Fruit fly (Drosophila melanogaster) whole organism, prepupa: ENCODE measurements around the gene CG17329.
A peak's percentile ranks its signal among the peaks of the same experiment; 100 is the strongest.

Source experiments
- CG10631 ChIP-seq: fragments of 200-800 bp; sonication (Bioruptor generic); optimal IDR thresholded peaks from 2 replicates; lab custom pipeline; 2016; ENCODE audit warnings: missing biosample characterization, missing genetic modification characterization
- CG11294 ChIP-seq: fragments of 200-800 bp; sonication (Bioruptor generic); IDR thresholded peaks from 2 replicates; pipeline ENCODE4 v1.3.6; 2022; ENCODE audit warnings: missing biosample characterization, missing genetic modification characterization
- CG11762 ChIP-seq: fragments of 200-800 bp; sonication (Bioruptor generic); optimal IDR thresholded peaks from 3 replicates; lab custom pipeline; 2016; ENCODE audit warnings: missing biosample characterization, missing genetic modification characterization; ENCODE audit not compliant: insufficient read depth
- CG11902 ChIP-seq: fragments of 200-800 bp; sonication (Bioruptor generic); optimal IDR thresholded peaks from 3 replicates; lab custom pipeline; 2016; ENCODE audit warnings: missing biosample characterization, missing genetic modification characterization
- CG15336 ChIP-seq: fragments of 200-800 bp; sonication (Bioruptor generic); IDR thresholded peaks from 2 replicates; pipeline ENCODE4 v1.3.6; 2022; ENCODE audit warnings: missing biosample characterization, missing genetic modification characterization
- CG1621 ChIP-seq: fragments of 200-800 bp; sonication (Bioruptor generic); optimal IDR thresholded peaks from 3 replicates; lab custom pipeline; 2018; ENCODE audit warnings: missing biosample characterization, mild to moderate bottlenecking, missing genetic modification characterization
- CG31627 ChIP-seq: fragments of 200-800 bp; sonication (Bioruptor generic); optimal IDR thresholded peaks from 3 replicates; lab custom pipeline; 2016; ENCODE audit warnings: missing biosample characterization, missing genetic modification characterization
- CG32006 ChIP-seq: fragments of 200-800 bp; sonication (Bioruptor generic); optimal IDR thresholded peaks from 3 replicates; lab custom pipeline; 2017; ENCODE audit warnings: missing biosample characterization, mild to moderate bottlenecking, missing genetic modification characterization
- CG34406 ChIP-seq: fragments of 200-800 bp; sonication (Bioruptor generic); optimal IDR thresholded peaks from 3 replicates; lab custom pipeline; 2016; ENCODE audit warnings: missing biosample characterization, missing genetic modification characterization
- CG4318 ChIP-seq: fragments of 200-800 bp; sonication (Bioruptor generic); optimal IDR thresholded peaks from 3 replicates; lab custom pipeline; 2017; ENCODE audit warnings: missing biosample characterization, mild to moderate bottlenecking, missing genetic modification characterization
- CG6163 ChIP-seq: fragments of 200-800 bp; sonication (Bioruptor generic); IDR thresholded peaks from 3 replicates; pipeline ENCODE4 v1.3.6; 2022; ENCODE audit warnings: missing biosample characterization, missing genetic modification characterization
- CG6276 ChIP-seq: fragments of 200-800 bp; sonication (Bioruptor generic); optimal IDR thresholded peaks from 2 replicates; lab custom pipeline; 2017; ENCODE audit warnings: missing biosample characterization, mild to moderate bottlenecking, missing genetic modification characterization
- CG6792 ChIP-seq: fragments of 200-800 bp; sonication (Bioruptor generic); optimal IDR thresholded peaks from 3 replicates; lab custom pipeline; 2016; ENCODE audit warnings: missing biosample characterization, missing genetic modification characterization
- CG6854 ChIP-seq: fragments of 200-800 bp; sonication (Bioruptor generic); optimal IDR thresholded peaks from 2 replicates; lab custom pipeline; 2017; ENCODE audit warnings: missing biosample characterization, mild to moderate bottlenecking, missing genetic modification characterization
- CG7368 ChIP-seq: fragments of 200-800 bp; sonication (Bioruptor generic); optimal IDR thresholded peaks from 3 replicates; lab custom pipeline; 2016; ENCODE audit warnings: missing biosample characterization, missing genetic modification characterization
- CG9139 ChIP-seq: fragments of 200-800 bp; sonication (Bioruptor generic); optimal IDR thresholded peaks from 3 replicates; lab custom pipeline; 2017; ENCODE audit warnings: missing biosample characterization, mild to moderate bottlenecking, missing genetic modification characterization
- Eip78C ChIP-seq: fragments of 200-800 bp; sonication (Bioruptor generic); peaks from one replicate; lab custom pipeline; 2016; ENCODE audit warnings: missing biosample characterization, missing genetic modification characterization
- Gug ChIP-seq: fragments of 200-800 bp; sonication (Bioruptor generic); IDR thresholded peaks from 2 replicates; pipeline ENCODE4 v1.3.6; 2022; ENCODE audit warnings: missing biosample characterization, missing genetic modification characterization
- Hr38 ChIP-seq: sonication (Bioruptor generic); optimal IDR thresholded peaks from 2 replicates; lab custom pipeline; 2016; ENCODE audit warnings: missing biosample characterization, missing genetic modification characterization
- Hr4 ChIP-seq: fragments of 200-800 bp; sonication (Bioruptor generic); optimal IDR thresholded peaks from 3 replicates; lab custom pipeline; 2016; ENCODE audit warnings: missing biosample characterization, missing genetic modification characterization
- Met ChIP-seq: fragments of 200-800 bp; sonication (Bioruptor generic); optimal IDR thresholded peaks from 3 replicates; lab custom pipeline; 2016; ENCODE audit warnings: missing biosample characterization, missing genetic modification characterization
- OdsH ChIP-seq: fragments of 200-800 bp; sonication (Bioruptor generic); optimal IDR thresholded peaks from 3 replicates; lab custom pipeline; 2016; ENCODE audit warnings: missing biosample characterization, missing genetic modification characterization
- Sox102F ChIP-seq: fragments of 200-800 bp; sonication (Bioruptor generic); optimal IDR thresholded peaks from 2 replicates; lab custom pipeline; 2016; ENCODE audit warnings: missing biosample characterization, mild to moderate bottlenecking, missing genetic modification characterization
- Sox14 ChIP-seq: fragments of 200-800 bp; sonication (Bioruptor generic); optimal IDR thresholded peaks from 3 replicates; lab custom pipeline; 2016; ENCODE audit warnings: missing biosample characterization, missing genetic modification characterization
- Sox15 ChIP-seq: fragments of 200-800 bp; sonication (Bioruptor generic); optimal IDR thresholded peaks from 3 replicates; lab custom pipeline; 2016; ENCODE audit warnings: missing biosample characterization, missing genetic modification characterization
- achi ChIP-seq: fragments of 200-800 bp; sonication (Bioruptor generic); optimal IDR thresholded peaks from 3 replicates; lab custom pipeline; 2016; ENCODE audit warnings: missing biosample characterization, missing genetic modification characterization
- acj6 ChIP-seq: fragments of 200-800 bp; sonication (Bioruptor generic); optimal IDR thresholded peaks from 3 replicates; lab custom pipeline; 2016; ENCODE audit warnings: missing biosample characterization, missing genetic modification characterization
- cyc ChIP-seq: fragments of 200-800 bp; sonication (Bioruptor generic); optimal IDR thresholded peaks from 3 replicates; lab custom pipeline; 2016; ENCODE audit warnings: missing biosample characterization, missing genetic modification characterization
- dac ChIP-seq: fragments of 200-800 bp; sonication (Bioruptor generic); optimal IDR thresholded peaks from 2 replicates; lab custom pipeline; 2017; ENCODE audit warnings: missing biosample characterization, mild to moderate bottlenecking, missing genetic modification characterization
- eg ChIP-seq: fragments of 200-800 bp; sonication (Bioruptor generic); IDR thresholded peaks from 3 replicates; pipeline ENCODE4 v1.3.6; 2022; ENCODE audit warnings: missing biosample characterization, missing genetic modification characterization
- esn ChIP-seq: fragments of 200-800 bp; sonication (Bioruptor generic); optimal IDR thresholded peaks from 2 replicates; lab custom pipeline; 2016; ENCODE audit warnings: missing biosample characterization, mild to moderate bottlenecking, missing genetic modification characterization, moderate library complexity
- fd59A ChIP-seq: fragments of 200-800 bp; sonication (Bioruptor generic); optimal IDR thresholded peaks from 2 replicates; lab custom pipeline; 2017; ENCODE audit warnings: missing biosample characterization, mild to moderate bottlenecking, missing genetic modification characterization, missing genetic modification reagents
- fd85E ChIP-seq: fragments of 200-800 bp; sonication (Bioruptor generic); optimal IDR thresholded peaks from 3 replicates; lab custom pipeline; 2016; ENCODE audit warnings: missing biosample characterization, missing genetic modification characterization
- fkh ChIP-seq: fragments of 200-800 bp; sonication (Bioruptor generic); optimal IDR thresholded peaks from 3 replicates; lab custom pipeline; 2017; ENCODE audit warnings: missing biosample characterization, mild to moderate bottlenecking, missing genetic modification characterization, moderate library complexity
- lz ChIP-seq: fragments of 200-800 bp; sonication (Bioruptor generic); optimal IDR thresholded peaks from 3 replicates; lab custom pipeline; 2016; ENCODE audit warnings: missing biosample characterization, missing genetic modification characterization
- net ChIP-seq: fragments of 200-800 bp; sonication (Bioruptor generic); optimal IDR thresholded peaks from 3 replicates; lab custom pipeline; 2016; ENCODE audit warnings: missing biosample characterization, missing genetic modification characterization
- pdm3 ChIP-seq: fragments of 200-800 bp; sonication (Bioruptor generic); optimal IDR thresholded peaks from 3 replicates; lab custom pipeline; 2016; ENCODE audit warnings: missing biosample characterization, missing genetic modification characterization
- spab ChIP-seq: fragments of 200-800 bp; sonication (Bioruptor generic); optimal IDR thresholded peaks from 2 replicates; lab custom pipeline; 2017; ENCODE audit warnings: missing biosample characterization, mild to moderate bottlenecking, missing genetic modification characterization, missing genetic modification reagents
- ss ChIP-seq, 2 experiments: fragments of 200-800 bp; sonication (Bioruptor generic); optimal IDR thresholded peaks; 2 replicates in 1 of 2; 3 replicates in 1 of 2; lab custom pipeline; 2017 to 2018; ENCODE audit warnings: mild to moderate bottlenecking in 2 of 2, missing biosample characterization in 2 of 2, missing genetic modification characterization in 2 of 2, moderate library complexity in 1 of 2
- svp ChIP-seq: fragments of 200-800 bp; sonication (Bioruptor generic); peaks from one replicate; lab custom pipeline; 2016; ENCODE audit warnings: missing biosample characterization, missing genetic modification characterization
- topi ChIP-seq: fragments of 200-800 bp; sonication (Bioruptor generic); optimal IDR thresholded peaks from 3 replicates; lab custom pipeline; 2016; ENCODE audit warnings: missing biosample characterization, missing genetic modification characterization
- vri ChIP-seq: fragments of 200-800 bp; sonication (Bioruptor generic); optimal IDR thresholded peaks from 3 replicates; lab custom pipeline; 2016; ENCODE audit warnings: missing biosample characterization, mild to moderate bottlenecking, missing genetic modification characterization

CG17329 gene

DNA sequence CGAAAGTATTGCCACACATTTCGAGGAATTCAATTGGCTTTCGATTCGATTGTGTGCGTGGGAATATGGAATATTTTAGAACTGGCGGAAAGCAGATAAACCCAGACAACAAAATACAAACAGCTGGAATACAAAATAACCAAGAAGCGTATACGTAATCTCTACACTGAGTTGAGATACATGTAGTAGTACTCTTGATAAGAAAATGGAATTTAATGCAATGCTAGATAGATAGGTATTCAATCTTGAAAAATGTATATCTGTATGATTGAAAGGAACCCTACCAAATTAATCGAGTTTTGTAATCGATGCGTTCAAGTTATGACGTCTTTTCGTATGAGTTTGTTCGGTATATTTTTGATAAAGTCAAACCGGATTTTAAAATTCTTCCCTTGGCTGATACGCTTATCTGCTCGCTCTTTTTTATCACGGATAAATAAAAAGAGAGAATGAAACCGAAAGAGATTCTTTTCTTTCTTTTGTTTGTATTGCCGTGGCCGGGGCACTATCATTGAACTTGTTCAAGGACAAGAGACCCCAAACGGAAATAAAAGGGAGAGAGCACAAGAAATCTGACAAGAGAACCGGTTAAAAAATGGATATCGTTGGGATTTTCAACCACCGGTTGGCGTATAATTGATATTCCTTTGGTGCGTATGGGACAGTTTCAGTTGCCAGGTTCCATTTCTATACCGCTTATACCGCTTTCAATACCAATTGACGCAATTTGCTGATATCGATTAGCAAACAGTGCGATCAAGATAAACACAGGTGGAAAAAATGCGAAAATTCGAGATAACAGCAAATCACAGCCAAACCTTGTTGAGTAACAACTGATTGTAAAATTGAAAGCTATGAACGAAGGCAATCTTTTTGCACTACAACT lies 35.6 kb upstream of the CG17329 start (continued):
- TF ChIP-seq topi (GFP tag; lab: Kevin White, UChicago) = no peak
- no peak for TF ChIP-seq Sox15 (GFP tag; lab: Kevin White, UChicago)
- no peak for TF ChIP-seq Hr38 (GFP tag; lab: Kevin White, UChicago)
- no peak for TF ChIP-seq svp
- peak; percentile 46 to 69 for TF ChIP-seq ss (GFP tag; optimal IDR thresholded peaks at IDR 0.05; lab: Kevin White, UChicago)
- TF ChIP-seq net (GFP tag; lab: Kevin White, UChicago) = no peak
- peak; percentile 73 for TF ChIP-seq Eip78C (GFP tag; lab: Kevin White, UChicago)
- TF ChIP-seq cyc (GFP tag; lab: Kevin White, UChicago) = no peak
- peak; percentile 3 for TF ChIP-seq Sox102F (GFP tag; lab: Kevin White, UChicago)
- TF ChIP-seq CG11294 = no peak
- no peak for TF ChIP-seq Hr4 (GFP tag; lab: Kevin White, UChicago)
- no peak for TF ChIP-seq achi (GFP tag; lab: Kevin White, UChicago)
- no peak for TF ChIP-seq CG32006
- no peak for TF ChIP-seq CG6163 (GFP tag; lab: Robert Waterston, UW)
- TF ChIP-seq CG6854 (GFP tag; lab: Kevin White, UChicago) = peak; percentile 51
- no peak for TF ChIP-seq fd85E (GFP tag; lab: Kevin White, UChicago)
- TF ChIP-seq CG15336 (GFP tag; lab: Robert Waterston, UW) = no peak
- peak; percentile 35 for TF ChIP-seq CG9139 (GFP tag; lab: Kevin White, UChicago)
- no peak for TF ChIP-seq Met
- no peak for TF ChIP-seq eg
- TF ChIP-seq CG10631 (GFP tag; lab: Kevin White, UChicago) = no peak
- no peak for TF ChIP-seq CG6792

DNA sequence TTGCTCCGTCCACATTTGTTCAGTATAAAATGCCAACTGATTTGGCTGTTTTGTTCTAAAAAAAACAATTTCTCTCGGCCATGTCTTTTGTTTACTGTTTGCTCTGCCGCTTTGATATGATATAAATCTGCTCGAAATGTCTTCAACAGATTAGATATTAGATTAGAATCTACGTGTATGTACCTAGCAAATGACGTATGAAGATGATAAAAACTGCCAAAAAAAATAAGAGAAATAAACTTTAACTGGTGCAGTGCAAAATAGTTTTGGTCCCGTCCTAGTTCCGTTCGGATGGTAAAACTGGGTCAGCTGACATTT lies 35.0 kb upstream of the CG17329 start:
- TF ChIP-seq CG6276 (GFP tag; lab: Kevin White, UChicago) = no peak
- no peak for TF ChIP-seq CG11902 (GFP tag; lab: Kevin White, UChicago)
- TF ChIP-seq fkh (GFP tag; lab: Kevin White, UChicago) = peak; percentile 32

DNA sequence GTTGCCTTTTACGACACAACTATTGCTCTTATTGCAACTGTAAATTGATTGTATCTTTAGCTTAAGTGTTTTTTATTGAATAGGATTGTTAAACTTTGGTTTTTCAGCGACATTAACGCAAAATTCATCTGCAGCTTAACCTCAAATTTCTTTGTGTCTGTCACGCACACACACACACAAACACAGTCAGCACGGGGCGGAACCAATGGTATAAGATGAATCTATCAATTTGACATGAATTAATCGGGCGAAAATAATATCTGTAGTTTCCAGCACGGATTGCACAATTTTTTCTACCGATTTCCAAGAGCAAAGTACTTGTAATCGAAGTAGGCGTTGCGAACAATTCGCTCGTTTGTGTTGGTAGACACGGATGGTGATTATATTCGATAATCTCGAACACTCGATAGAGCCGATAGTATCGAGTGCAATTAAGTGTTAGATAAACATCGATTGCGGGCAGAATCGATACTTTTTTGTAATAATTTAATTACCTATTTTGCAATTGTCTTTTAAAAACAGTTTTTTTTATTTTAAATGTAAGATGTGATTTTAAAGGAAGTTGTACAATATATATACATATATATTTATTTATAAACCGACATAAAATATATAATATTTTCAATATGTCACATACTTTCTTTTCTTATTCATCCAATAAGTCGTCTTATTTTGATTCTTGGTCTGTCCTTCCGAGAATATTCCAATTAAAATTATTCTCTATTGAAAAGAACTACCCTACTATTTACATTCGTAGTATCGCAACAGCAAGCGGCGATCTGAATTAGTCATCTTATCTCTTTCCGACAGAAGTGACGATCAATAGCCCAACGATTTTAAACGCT lies 33.6 kb upstream of the CG17329 start, which contains the start of the genes PRL-1 and EndoGI:
Gene PRL-1, minus strand, starts transcription at position 380 of the 845 bp plus-strand sequence.
Gene EndoGI, plus strand, starts transcription at position 462 of the 845 bp plus-strand sequence.
- TF ChIP-seq achi (GFP tag; lab: Kevin White, UChicago) (peak; percentile 72), CG7368 (GFP tag; lab: Kevin White, UChicago) (peak; percentile 65), dac (GFP tag; lab: Kevin White, UChicago) (no peak), Sox102F (GFP tag; lab: Kevin White, UChicago) (no peak), fd85E (GFP tag; lab: Kevin White, UChicago) (no peak), CG31627 (peak; percentile 28), fd59A (GFP tag; lab: Kevin White, UChicago) (no peak), esn (GFP tag; lab: Kevin White, UChicago) (peak; percentile 67), OdsH (GFP tag; lab: Kevin White, UChicago) (peak; percentile 72), cyc (GFP tag; lab: Kevin White, UChicago) (peak; percentile 49), topi (GFP tag; lab: Kevin White, UChicago) (peak; percentile 41), fkh (GFP tag; lab: Kevin White, UChicago) (peak; percentile 58), CG6792 (peak; percentile 74), CG9139 (GFP tag; lab: Kevin White, UChicago) (peak; percentile 68), Met (no peak), lz (GFP tag; lab: Kevin White, UChicago) (peak; percentile 34), pdm3 (GFP tag; lab: Kevin White, UChicago) (no peak), net (GFP tag; lab: Kevin White, UChicago) (peak; percentile 79), CG1621 (tag; lab: Kevin White, UChicago) (peak; percentile 2), Eip78C (GFP tag; lab: Kevin White, UChicago) (peak; percentile 85), Gug (GFP tag; lab: Robert Waterston, UW) (no peak; the same call in 1 of the 2 replicates), CG11762 (GFP tag; lab: Kevin White, UChicago) (peak; percentile 37), CG32006 (peak; percentile 68), spab (no peak), Sox14 (GFP tag; lab: Kevin White, UChicago) (peak; percentile 68), Hr38 (GFP tag; lab: Kevin White, UChicago) (no peak), acj6 (GFP tag; lab: Kevin White, UChicago) (peak; percentile 80), vri (GFP tag; lab: Kevin White, UChicago) (peak; percentile 24), CG6163 (GFP tag; lab: Robert Waterston, UW) (peak; percentile 93), CG11902 (GFP tag; lab: Kevin White, UChicago) (no peak), CG34406 (peak; percentile 86), Sox15 (GFP tag; lab: Kevin White, UChicago) (peak; percentile 31), CG11294 (peak; percentile 68; the same call in 1 of the 2 replicates), svp (no peak), CG4318 (GFP tag; lab: Kevin White, UChicago) (no peak), eg (no peak; the same call in 1 of the 3 replicates)
